Worm (Caenorhabditis elegans) whole organism, early embryonic: Measurements from ENCODE around the gene lmtr-3.

Experiments
- F13C5.2 ChIP-seq: sonication (generic microtip); optimal IDR thresholded peaks from 2 replicates; lab custom pipeline; 2017; ENCODE audit warnings: mild to moderate bottlenecking, missing genetic modification characterization, inconsistent platforms, missing compliant biosample characterization
- aly-1 ChIP-seq: sonication (generic microtip); optimal IDR thresholded peaks from 2 replicates; lab custom pipeline; 2016; ENCODE audit warnings: missing genetic modification characterization, missing compliant biosample characterization
- ama-1 ChIP-seq: fragments of 150-350 bp; optimal IDR thresholded peaks from 2 replicates; lab custom pipeline; 2014
- ceh-13 ChIP-seq: fragments of 200-800 bp; sonication (Bioruptor generic); optimal IDR thresholded peaks from 2 replicates; lab custom pipeline; 2018; ENCODE audit warnings: mild to moderate bottlenecking, missing genetic modification characterization, missing compliant biosample characterization
- ceh-36 ChIP-seq: sonication (generic microtip); optimal IDR thresholded peaks from 2 replicates; lab custom pipeline; 2016; ENCODE audit warnings: missing genetic modification characterization, inconsistent platforms, missing compliant biosample characterization
- hmbx-1 ChIP-seq: sonication (generic microtip); optimal IDR thresholded peaks from 2 replicates; lab custom pipeline; 2016; ENCODE audit warnings: mild to moderate bottlenecking, missing genetic modification characterization, missing compliant biosample characterization
- scrt-1 ChIP-seq: fragments of 200-800 bp; sonication (Bioruptor generic); IDR thresholded peaks from 2 replicates; pipeline ENCODE4 v1.3.6; 2022; ENCODE audit warnings: missing genetic modification characterization, missing compliant biosample characterization
- sea-1 ChIP-seq: fragments of 200-800 bp; sonication (Bioruptor generic); conservative IDR thresholded peaks from 2 replicates; pipeline ENCODE4 v1.3.6; 2022; ENCODE audit warnings: missing genetic modification characterization, missing compliant biosample characterization
- tbx-11 ChIP-seq: fragments of 200-800 bp; sonication (Bioruptor generic); IDR thresholded peaks from 2 replicates; pipeline ENCODE4 v1.3.6; 2022; ENCODE audit warnings: missing genetic modification characterization, missing compliant biosample characterization

DNA sequence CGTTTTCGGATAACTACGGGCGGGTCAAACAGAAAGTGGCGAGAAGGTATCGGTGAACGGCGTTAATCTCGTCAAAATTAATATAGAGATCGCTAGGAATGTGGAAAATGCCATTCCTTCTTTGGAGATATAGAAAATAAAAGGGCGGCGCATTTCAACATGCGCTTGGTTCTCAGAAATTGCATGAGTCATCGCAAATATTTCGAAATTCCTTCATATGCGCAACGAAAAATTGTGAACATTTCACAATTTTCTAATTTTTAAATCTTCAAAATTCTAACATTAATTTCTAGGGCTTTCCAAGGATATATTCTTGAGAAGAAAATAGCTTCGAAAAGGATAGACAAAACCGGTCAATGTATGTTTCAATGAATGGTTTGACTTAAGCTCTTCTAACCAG, 45.1 kb upstream of the lmtr-3 start:
- TF ChIP-seq tbx-11 (GFP tag; lab: Robert Waterston, UW) (no peak), sea-1 (GFP tag; lab: Robert Waterston, UW) (no peak), ceh-13 (GFP tag; lab: Kevin White, UChicago) (no peak), F13C5.2 (tag; lab: Kevin White, UChicago) (no peak), ama-1 (lab: Kevin White, UChicago) (no peak), scrt-1 (GFP tag; lab: Robert Waterston, UW) (no peak), ceh-36 (tag; lab: Kevin White, UChicago) (no peak), aly-1 (tag; lab: Kevin White, UChicago) (no peak), hmbx-1 (tag; lab: Kevin White, UChicago) (no peak)
